Worm (Caenorhabditis elegans): Measurements from ENCODE around the gene clec-27.

The clec-27 gene

DNA sequence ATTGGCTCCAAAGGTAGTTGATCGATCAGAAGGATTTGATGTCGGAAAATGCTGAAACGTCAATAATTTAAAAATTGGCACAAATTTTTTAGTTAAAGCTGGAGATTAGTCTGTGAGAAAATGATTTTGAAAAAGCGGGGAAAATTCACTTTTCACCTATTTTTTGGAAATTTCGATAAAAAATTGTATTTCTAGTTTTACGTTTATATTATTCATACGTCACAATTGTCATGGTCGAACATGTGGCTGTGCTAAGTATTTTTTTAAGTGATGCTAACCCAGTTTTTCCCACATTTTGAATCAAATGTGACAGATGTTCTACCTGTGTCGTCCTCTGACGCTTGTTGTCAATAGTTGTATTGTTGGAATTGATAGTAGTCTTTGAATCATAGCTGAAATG, 25.1 kb downstream of the clec-27 start:
- TF ChIP-seq ets-4 (tag; optimal IDR thresholded peaks at IDR 0.05) (no peak), ceh-45 (GFP tag; IDR thresholded peaks at IDR 0.05) (no peak), ama-1 (optimal IDR thresholded peaks at IDR 0.05) (no peak), pha-4 (tag; optimal IDR thresholded peaks at IDR 0.05) (no peak), pat-9 (tag; optimal IDR thresholded peaks at IDR 0.05) (no peak), nfya-1 (tag; optimal IDR thresholded peaks at IDR 0.05) (no peak), K09A11.1 (tag; optimal IDR thresholded peaks at IDR 0.05; ENCODE audit: insufficient read depth) (no peak), pha-2 (tag; optimal IDR thresholded peaks at IDR 0.05) (no peak)

DNA sequence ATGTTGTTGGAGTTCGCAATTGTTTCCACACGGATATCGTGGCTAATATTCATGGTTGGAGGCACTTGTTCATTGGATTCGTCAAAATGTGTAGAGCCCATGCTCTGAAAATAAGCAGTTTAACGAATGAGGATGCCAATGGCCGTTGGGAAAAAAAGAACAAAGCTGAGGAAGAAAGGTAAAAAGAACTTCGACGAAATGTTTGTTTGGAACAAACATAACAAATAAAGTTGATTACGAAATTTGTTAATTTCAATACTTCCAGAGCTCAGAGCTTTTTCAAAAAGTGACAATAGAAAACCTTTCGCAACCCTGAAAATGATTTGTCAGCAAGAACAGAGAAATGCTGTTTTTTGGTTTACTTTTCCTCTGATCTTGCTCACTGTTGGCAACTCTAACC, 25.6 kb downstream of the clec-27 start, which contains the start of gene F09C6.3:
F09C6.3 (minus strand) TSS at position 101 of the 400 bp plus-strand sequence.
- no peak for TF ChIP-seq madf-2 (tag; optimal IDR thresholded peaks at IDR 0.05)
- no peak for TF ChIP-seq C38D4.7 (GFP tag; optimal IDR thresholded peaks at IDR 0.05)
- no peak for TF ChIP-seq ceh-22 (tag; optimal IDR thresholded peaks at IDR 0.05)
- no peak for TF ChIP-seq hlh-6 (tag; optimal IDR thresholded peaks at IDR 0.05)
- TF ChIP-seq ceh-18 (tag; optimal IDR thresholded peaks at IDR 0.05), result no peak
- no peak for TF ChIP-seq ztf-16 (tag; optimal IDR thresholded peaks at IDR 0.05)
- no peak for TF ChIP-seq ceh-48 (tag; optimal IDR thresholded peaks at IDR 0.05)
- no peak for TF ChIP-seq ceh-30 (tag; optimal IDR thresholded peaks at IDR 0.05)
- no peak for TF ChIP-seq fkh-6 (tag; optimal IDR thresholded peaks at IDR 0.05)
- TF ChIP-seq ttx-3 (tag; optimal IDR thresholded peaks at IDR 0.05), result no peak
- TF ChIP-seq gmeb-2 (tag; optimal IDR thresholded peaks at IDR 0.05), result no peak
- TF ChIP-seq ceh-14 (tag; optimal IDR thresholded peaks at IDR 0.05), result no peak
- TF ChIP-seq sox-4 (tag; optimal IDR thresholded peaks at IDR 0.05), result no peak
- no peak for TF ChIP-seq dve-1 (tag; optimal IDR thresholded peaks at IDR 0.05)
- TF ChIP-seq rnt-1 (tag; optimal IDR thresholded peaks at IDR 0.05), result no peak
- TF ChIP-seq hlh-15 (tag; optimal IDR thresholded peaks at IDR 0.05), result no peak
- no peak for TF ChIP-seq fkh-10 (GFP tag; optimal IDR thresholded peaks at IDR 0.05)

DNA sequence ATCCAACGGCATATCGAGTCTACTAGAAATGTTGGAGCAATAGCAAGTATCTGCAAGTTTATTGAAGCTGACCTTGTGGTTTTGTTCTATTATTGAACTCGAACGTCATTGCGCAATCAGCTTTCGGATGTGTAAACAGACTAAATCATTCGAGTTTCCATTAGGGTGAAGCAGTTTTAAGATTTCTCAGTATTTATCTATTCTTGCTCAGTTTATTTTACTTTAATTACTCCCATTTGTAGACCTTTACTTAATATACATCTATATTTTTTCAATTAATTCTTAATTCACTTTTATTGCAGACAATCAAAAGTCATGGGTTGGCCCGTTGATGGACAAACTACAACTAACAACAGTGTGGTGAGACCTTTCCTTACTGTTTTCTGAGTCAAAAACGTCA, 26.2 kb downstream of the clec-27 start, which contains the start of gene F09C6.14:
F09C6.14 (plus strand) TSS at position 301 of the 400 bp plus-strand sequence.
- TF ChIP-seq nfya-1 (tag; optimal IDR thresholded peaks at IDR 0.05) (no peak), ttx-3 (tag; optimal IDR thresholded peaks at IDR 0.05) (no peak), odd-2 (tag; optimal IDR thresholded peaks at IDR 0.05) (no peak), C38D4.7 (GFP tag; optimal IDR thresholded peaks at IDR 0.05) (no peak), ceh-14 (tag; optimal IDR thresholded peaks at IDR 0.05) (no peak), pha-2 (tag; optimal IDR thresholded peaks at IDR 0.05) (no peak), pag-3 (tag; optimal IDR thresholded peaks at IDR 0.05; ENCODE audit: borderline replicate concordance) (no peak), ceh-48 (tag; optimal IDR thresholded peaks at IDR 0.05) (no peak), fax-1 (tag; optimal IDR thresholded peaks at IDR 0.05) (no peak), tbx-7 (tag; optimal IDR thresholded peaks at IDR 0.05) (no peak), pat-9 (tag; optimal IDR thresholded peaks at IDR 0.05) (no peak), sox-2 (GFP tag; IDR thresholded peaks at IDR 0.05) (no peak), npax-4 (tag; optimal IDR thresholded peaks at IDR 0.05) (no peak), K09A11.1 (tag; optimal IDR thresholded peaks at IDR 0.05; ENCODE audit: insufficient read depth) (no peak), rnt-1 (tag; optimal IDR thresholded peaks at IDR 0.05) (no peak), unc-3 (GFP tag; conservative IDR thresholded peaks at IDR 0.05) (no peak), unc-3 (tag; optimal IDR thresholded peaks at IDR 0.05) (no peak), ceh-19 (GFP tag; optimal IDR thresholded peaks at IDR 0.05) (no peak), K02D7.2 (tag; optimal IDR thresholded peaks at IDR 0.05) (no peak)

DNA sequence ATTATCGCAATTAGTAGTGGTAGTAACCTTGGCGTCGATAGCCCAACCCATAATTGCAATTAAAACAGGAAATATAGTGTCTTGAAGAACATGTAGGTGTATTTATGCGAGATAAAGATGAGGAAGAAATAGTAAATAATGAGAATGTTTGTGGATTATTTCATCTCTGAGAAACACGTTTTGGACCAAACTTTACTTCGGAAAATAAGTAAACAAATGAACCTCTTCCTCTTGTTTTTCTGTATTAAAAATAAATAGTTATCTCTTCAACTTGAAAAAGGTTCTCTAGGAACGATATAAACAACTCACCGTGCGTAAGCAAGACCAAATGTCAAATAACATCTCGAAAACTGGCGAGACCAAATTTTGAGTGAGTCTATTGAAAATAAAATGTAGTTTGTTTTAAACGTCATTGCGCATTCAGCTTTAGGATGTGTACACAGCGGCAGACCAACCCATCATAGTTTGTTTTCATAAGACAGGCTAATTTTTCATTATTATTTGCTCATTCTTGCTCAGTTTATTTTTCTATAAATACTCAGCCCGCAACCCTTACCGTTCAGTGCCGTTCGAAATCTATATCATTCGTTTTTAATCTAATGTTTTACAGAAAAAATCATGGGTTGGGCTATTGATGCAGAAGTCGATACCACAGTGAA, 28.0 kb downstream of the clec-27 start, which contains the start of the genes F09C6.11 and F09C6.12:
F09C6.11 (minus strand) TSS at position 51 of the 659 bp plus-strand sequence.
F09C6.12 (plus strand) TSS at position 609 of the 659 bp plus-strand sequence.
- TF ChIP-seq K09A11.1 (tag; optimal IDR thresholded peaks at IDR 0.05; ENCODE audit: insufficient read depth) (no peak), hlh-6 (tag; optimal IDR thresholded peaks at IDR 0.05) (no peak), ets-4 (tag; optimal IDR thresholded peaks at IDR 0.05) (no peak), pros-1 (tag; optimal IDR thresholded peaks at IDR 0.05) (no peak)
